Fruit fly (Drosophila melanogaster) whole organism, embryonic: ENCODE measurements around the gene CG3036.

Source experiments
- Asciz ChIP-seq: fragments of 200-800 bp; sonication (Bioruptor generic); optimal IDR thresholded peaks from 2 replicates; lab custom pipeline; 2017; ENCODE audit warnings: missing biosample characterization, mild to moderate bottlenecking, missing genetic modification characterization, missing genetic modification reagents
- CG11093 ChIP-seq: fragments of 200-800 bp; sonication (Bioruptor generic); IDR thresholded peaks from 3 replicates; pipeline ENCODE4 v1.3.6; 2022; ENCODE audit warnings: missing biosample characterization, missing genetic modification characterization
- CG11560 ChIP-seq: fragments of 200-800 bp; sonication (Bioruptor generic); IDR thresholded peaks from 3 replicates; pipeline ENCODE4 v1.3.6; 2022; ENCODE audit warnings: missing biosample characterization, missing genetic modification characterization
- CG12299 ChIP-seq: fragments of 200-800 bp; sonication (Bioruptor generic); optimal IDR thresholded peaks from 2 replicates; lab custom pipeline; 2018; ENCODE audit warnings: missing biosample characterization, mild to moderate bottlenecking, missing genetic modification characterization
- CG12391 ChIP-seq: fragments of 200-800 bp; sonication (Bioruptor generic); optimal IDR thresholded peaks from 3 replicates; lab custom pipeline; 2018; ENCODE audit warnings: missing biosample characterization, mild to moderate bottlenecking, missing genetic modification characterization, moderate library complexity
- CG15514 ChIP-seq: fragments of 200-800 bp; sonication (Bioruptor generic); optimal IDR thresholded peaks from 3 replicates; lab custom pipeline; 2017; ENCODE audit warnings: missing biosample characterization, missing genetic modification characterization, mild to moderate bottlenecking, moderate library complexity, missing genetic modification reagents
- CG17612 ChIP-seq: fragments of 200-800 bp; sonication (Bioruptor generic); IDR thresholded peaks from 2 replicates; pipeline ENCODE4 v1.3.6; 2022; ENCODE audit warnings: missing biosample characterization, missing genetic modification characterization
- CG18011 ChIP-seq: fragments of 200-800 bp; sonication (Bioruptor generic); optimal IDR thresholded peaks from 2 replicates; lab custom pipeline; 2017; ENCODE audit warnings: missing biosample characterization, missing genetic modification characterization, mild to moderate bottlenecking, moderate library complexity, missing genotype
- CG18599 ChIP-seq: fragments of 200-800 bp; sonication (Bioruptor generic); optimal IDR thresholded peaks from 3 replicates; lab custom pipeline; 2017; ENCODE audit warnings: missing biosample characterization, missing genetic modification characterization, mild to moderate bottlenecking, moderate library complexity, missing genetic modification reagents
- CG2120 ChIP-seq: fragments of 200-800 bp; sonication (Bioruptor generic); optimal IDR thresholded peaks from 3 replicates; lab custom pipeline; 2016; ENCODE audit warnings: missing biosample characterization, missing genetic modification characterization
- CG2199 ChIP-seq: fragments of 200-800 bp; sonication (Bioruptor generic); IDR thresholded peaks from 3 replicates; pipeline ENCODE4 v1.3.6; 2022; ENCODE audit warnings: missing biosample characterization, missing genetic modification characterization
- CG30431 ChIP-seq: fragments of 200-800 bp; sonication (Bioruptor generic); optimal IDR thresholded peaks from 2 replicates; lab custom pipeline; 2017; ENCODE audit warnings: missing biosample characterization, missing genetic modification characterization
- CG32767 ChIP-seq: fragments of 200-800 bp; sonication (Bioruptor generic); IDR thresholded peaks from 2 replicates; pipeline ENCODE4 v1.3.6; 2022; ENCODE audit warnings: missing biosample characterization, missing genetic modification characterization
- CG33213 ChIP-seq: fragments of 200-800 bp; sonication (Bioruptor generic); optimal IDR thresholded peaks from 3 replicates; lab custom pipeline; 2016; ENCODE audit warnings: missing biosample characterization, missing genetic modification characterization
- CG33557 ChIP-seq: fragments of 200-800 bp; sonication (Bioruptor generic); optimal IDR thresholded peaks from 2 replicates; lab custom pipeline; 2019; ENCODE audit warnings: missing biosample characterization, mild to moderate bottlenecking, missing genetic modification characterization, moderate library complexity
- CG34224 ChIP-seq: fragments of 200-800 bp; sonication (Bioruptor generic); IDR thresholded peaks from 3 replicates; pipeline ENCODE4 v1.3.6; 2022; ENCODE audit warnings: missing biosample characterization, missing genetic modification characterization; ENCODE audit not compliant: partially characterized antibody
- CG3726 ChIP-seq: fragments of 200-800 bp; sonication (Bioruptor generic); IDR thresholded peaks from 3 replicates; pipeline ENCODE4, ENCODE4 v1.3.6; 2022; ENCODE audit warnings: missing biosample characterization, missing genetic modification characterization
- CG43689 ChIP-seq: fragments of 200-800 bp; sonication (Bioruptor generic); IDR thresholded peaks from 2 replicates; pipeline ENCODE4 v1.3.6; 2022; ENCODE audit warnings: missing biosample characterization, missing genetic modification characterization
- CG6654 ChIP-seq: fragments of 200-800 bp; sonication (Bioruptor generic); optimal IDR thresholded peaks from 2 replicates; lab custom pipeline; 2017; ENCODE audit warnings: missing biosample characterization, mild to moderate bottlenecking, missing genetic modification characterization
- CG8478 ChIP-seq: fragments of >200 bp; optimal IDR thresholded peaks from 2 replicates; lab custom pipeline; 2018
- CTCF ChIP-seq: fragments of 200-800 bp; sonication (Bioruptor generic); optimal IDR thresholded peaks from 2 replicates; lab custom pipeline; 2017; ENCODE audit warnings: missing biosample characterization, mild to moderate bottlenecking, missing genetic modification characterization, moderate library complexity
- E2f1 ChIP-seq: fragments of 200-800 bp; sonication (Bioruptor generic); IDR thresholded peaks from 2 replicates; pipeline ENCODE4 v1.3.6; 2022; ENCODE audit warnings: missing biosample characterization, missing genetic modification characterization
- Ets97D ChIP-seq: fragments of 200-800 bp; sonication (Bioruptor generic); optimal IDR thresholded peaks from 3 replicates; lab custom pipeline; 2016; ENCODE audit warnings: missing biosample characterization, missing genetic modification characterization
- Hmr ChIP-seq: fragments of 200-800 bp; sonication (Bioruptor generic); optimal IDR thresholded peaks from 3 replicates; lab custom pipeline; 2017; ENCODE audit warnings: mild to moderate bottlenecking, missing biosample characterization, missing genetic modification reagents, missing genetic modification characterization
- Lim3 ChIP-seq: fragments of 200-800 bp; sonication (Bioruptor generic); IDR thresholded peaks from 2 replicates; pipeline ENCODE4 v1.3.6; 2022; ENCODE audit warnings: missing biosample characterization, missing genetic modification characterization
- Med ChIP-seq: fragments of 200-800 bp; sonication (Bioruptor generic); peaks from one replicate; lab custom pipeline; 2016; ENCODE audit warnings: missing biosample characterization, missing genetic modification characterization, mild to moderate bottlenecking, inconsistent platforms, moderate library complexity
- Vsx1 ChIP-seq: fragments of 200-800 bp; sonication (Bioruptor generic); optimal IDR thresholded peaks from 2 replicates; lab custom pipeline; 2017; ENCODE audit warnings: missing biosample characterization, mild to moderate bottlenecking, missing genetic modification characterization, missing genetic modification reagents
- ap ChIP-seq: fragments of 200-800 bp; sonication (Bioruptor generic); IDR thresholded peaks from 2 replicates; pipeline ENCODE4 v1.3.6; 2022; ENCODE audit warnings: missing biosample characterization, missing genetic modification characterization
- cas ChIP-seq: fragments of 200-800 bp; sonication (Bioruptor generic); IDR thresholded peaks from 2 replicates; pipeline ENCODE4 v1.3.6; 2022; ENCODE audit warnings: missing biosample characterization, missing genetic modification characterization
- chif ChIP-seq, 2 experiments: fragments of 200-800 bp; sonication (Bioruptor generic); optimal IDR thresholded peaks; 3 replicates each; lab custom pipeline; 2016; ENCODE audit warnings: missing biosample characterization in 2 of 2, missing genetic modification characterization in 2 of 2
- cwo ChIP-seq: fragments of 200-800 bp; sonication (Bioruptor generic); optimal IDR thresholded peaks from 3 replicates; lab custom pipeline; 2017; ENCODE audit warnings: missing biosample characterization, missing genetic modification characterization, mild to moderate bottlenecking, moderate library complexity, missing genetic modification reagents
- dm ChIP-seq: fragments of 200-800 bp; sonication (Bioruptor generic); optimal IDR thresholded peaks from 3 replicates; lab custom pipeline; 2016; ENCODE audit warnings: missing biosample characterization, missing genetic modification characterization
- ems ChIP-seq: fragments of 200-800 bp; sonication (Bioruptor generic); optimal IDR thresholded peaks from 3 replicates; lab custom pipeline; 2016; ENCODE audit warnings: missing biosample characterization, missing genetic modification characterization
- eyg ChIP-seq: fragments of 200-800 bp; sonication (Bioruptor generic); optimal IDR thresholded peaks from 3 replicates; lab custom pipeline; 2016; ENCODE audit warnings: missing biosample characterization, missing genetic modification characterization
- gce ChIP-seq: fragments of 200-800 bp; sonication (Bioruptor generic); IDR thresholded peaks from 3 replicates; pipeline ENCODE4 v1.3.6; 2022; ENCODE audit warnings: missing biosample characterization, missing genetic modification characterization
- gsb ChIP-seq: fragments of 200-800 bp; sonication (Bioruptor generic); IDR thresholded peaks from 2 replicates; pipeline ENCODE4 v1.3.6; 2022; ENCODE audit warnings: missing biosample characterization, missing genetic modification characterization
- h ChIP-seq: fragments of >200 bp; optimal IDR thresholded peaks from 2 replicates; lab custom pipeline; 2017
- lab ChIP-seq: fragments of 200-800 bp; sonication (Bioruptor generic); optimal IDR thresholded peaks from 3 replicates; lab custom pipeline; 2017; ENCODE audit warnings: missing biosample characterization, missing genetic modification characterization, mild to moderate bottlenecking, moderate library complexity, missing genetic modification reagents
- lbe ChIP-seq: fragments of 200-800 bp; sonication (Bioruptor generic); optimal IDR thresholded peaks from 2 replicates; lab custom pipeline; 2016; ENCODE audit warnings: missing biosample characterization, mild to moderate bottlenecking, missing genetic modification characterization
- pb ChIP-seq: fragments of 200-800 bp; sonication (Bioruptor generic); optimal IDR thresholded peaks from 3 replicates; lab custom pipeline; 2016; ENCODE audit warnings: missing biosample characterization, missing genetic modification characterization
- pros ChIP-seq: fragments of 200-800 bp; sonication (Bioruptor generic); optimal IDR thresholded peaks from 3 replicates; lab custom pipeline; 2019; ENCODE audit warnings: missing biosample characterization, mild to moderate bottlenecking, missing genetic modification characterization, moderate library complexity
- pum ChIP-seq: fragments of 200-800 bp; sonication (Bioruptor generic); optimal IDR thresholded peaks from 2 replicates; lab custom pipeline; 2016; ENCODE audit warnings: missing biosample characterization, missing genetic modification characterization
- sens ChIP-seq: fragments of 200-800 bp; sonication (Bioruptor generic); peaks from one replicate; lab custom pipeline; 2016; ENCODE audit warnings: missing biosample characterization, missing genetic modification characterization
- sim ChIP-seq: fragments of 200-800 bp; sonication (Bioruptor generic); IDR thresholded peaks from 2 replicates; pipeline ENCODE4 v1.3.6; 2022; ENCODE audit warnings: missing biosample characterization, missing genetic modification characterization
- sr ChIP-seq: fragments of 200-800 bp; sonication (Bioruptor generic); IDR thresholded peaks from 3 replicates; pipeline ENCODE4 v1.3.6; 2022; ENCODE audit warnings: missing biosample characterization, missing genetic modification characterization
- tgo ChIP-seq: fragments of 200-800 bp; sonication (Bioruptor generic); IDR thresholded peaks from 3 replicates; pipeline ENCODE4 v1.3.6; 2022; ENCODE audit warnings: missing biosample characterization, missing genetic modification characterization
- usp ChIP-seq: fragments of >200 bp; optimal IDR thresholded peaks from 2 replicates; lab custom pipeline; 2017; ENCODE audit warnings: missing biosample characterization, missing genetic modification characterization
- vvl ChIP-seq: fragments of 200-800 bp; sonication (Bioruptor generic); IDR thresholded peaks from 2 replicates; pipeline ENCODE4 v1.3.6; 2022; ENCODE audit warnings: missing biosample characterization, missing genetic modification characterization
- wdn ChIP-seq: fragments of 200-800 bp; sonication (Bioruptor generic); IDR thresholded peaks from 2 replicates; pipeline ENCODE4 v1.3.6; 2022; ENCODE audit warnings: missing biosample characterization, missing genetic modification characterization
- zen ChIP-seq: fragments of 200-800 bp; sonication (Bioruptor generic); optimal IDR thresholded peaks from 3 replicates; lab custom pipeline; 2018; ENCODE audit warnings: missing biosample characterization, mild to moderate bottlenecking, missing genetic modification characterization, moderate library complexity
- zfh1 ChIP-seq: fragments of 200-800 bp; sonication (Bioruptor generic); IDR thresholded peaks from 3 replicates; pipeline ENCODE4 v1.3.6; 2022; ENCODE audit warnings: missing biosample characterization, missing genetic modification characterization

CG3036 gene

dm6 chr2L:4942257-4942792, 50.4 kb downstream of the CG3036 start, which contains the start of gene synr:
Gene synr (plus strand): TSS chr2L:4942742.
- TF ChIP-seq pum (GFP tag; lab: Kevin White, UChicago) (no peak), Lim3 (GFP tag; lab: Robert Waterston, UW) (no peak), CG18599 (GFP tag; lab: Kevin White, UChicago) (peak; percentile 44), Med (GFP tag; lab: Kevin White, UChicago) (peak; percentile 13), lab (GFP tag; lab: Kevin White, UChicago) (peak; percentile 57), CG18011 (no peak), CG2120 (GFP tag; lab: Kevin White, UChicago) (peak; percentile 32), pros (GFP tag; lab: Kevin White, UChicago) (no peak), CG15514 (peak; percentile 7), sens (GFP tag; lab: Kevin White, UChicago) (peak; percentile 59), wdn (GFP tag; lab: Robert Waterston, UW) (0 out of 2 replicates have a peak, but pooled peaks have one; percentile 11)
- TF ChIP-seq, all 482 proteins: peak for 7

DNA sequence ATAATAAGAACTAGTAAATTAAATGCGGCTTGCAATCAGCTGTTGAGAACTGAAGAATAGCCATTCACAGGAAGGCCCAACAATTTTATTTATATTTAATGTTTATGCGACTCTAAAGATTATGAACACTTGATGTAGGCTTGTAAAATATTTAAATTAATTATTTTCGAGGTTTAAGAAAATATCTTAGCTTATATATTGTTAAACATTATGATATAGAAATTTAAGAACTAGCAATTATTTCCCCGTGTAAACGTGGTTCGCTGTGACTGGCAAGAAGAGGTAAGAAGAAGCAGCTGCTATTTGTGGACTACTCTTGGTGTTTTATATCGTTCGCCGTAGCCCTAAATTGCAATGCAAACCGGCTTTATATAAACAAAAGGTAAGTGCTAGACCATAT, 53.4 kb downstream of the CG3036 start, which contains the start of the genes mRpL24 and betaggt-I:
TSS of gene mRpL24 (minus strand) at position 62 of the 400 bp plus-strand sequence.
TSS of gene betaggt-I (plus strand) at position 280 of the 400 bp plus-strand sequence.
- TF ChIP-seq lbe (GFP tag; lab: Kevin White, UChicago): peak; percentile 95
- peak; percentile 94 for TF ChIP-seq CG11093 (GFP tag; lab: Robert Waterston, UW)
- TF ChIP-seq CG6654 (GFP tag; lab: Kevin White, UChicago): peak; percentile 81
- peak; percentile 89 for TF ChIP-seq CG17612 (GFP tag; lab: Robert Waterston, UW)
- TF ChIP-seq ap (GFP tag; lab: Robert Waterston, UW): peak; percentile 96
- TF ChIP-seq h (lab: Kevin White, UChicago): no peak
- no peak for TF ChIP-seq CG34224 (GFP tag; lab: Robert Waterston, UW)
- peak; percentile 61 for TF ChIP-seq Ets97D (GFP tag; lab: Kevin White, UChicago)
- peak; percentile 89 for TF ChIP-seq cwo (GFP tag; lab: Kevin White, UChicago)
- peak; percentile 75 for TF ChIP-seq sr (GFP tag; lab: Robert Waterston, UW)
- TF ChIP-seq gce (GFP tag; lab: Robert Waterston, UW): peak; percentile 96
- peak; percentile 96 for TF ChIP-seq CG12299
- peak; percentile 97 for TF ChIP-seq Hmr
- peak; percentile 88 for TF ChIP-seq CG3726
- peak; percentile 97 for TF ChIP-seq tgo (GFP tag; lab: Robert Waterston, UW)
- peak; percentile 95 for TF ChIP-seq CG43689 (GFP tag; lab: Robert Waterston, UW)
- TF ChIP-seq zen (tag; lab: Kevin White, UChicago): peak; percentile 95
- TF ChIP-seq eyg (GFP tag; lab: Kevin White, UChicago): no peak
- peak; percentile 99 for TF ChIP-seq CG12391 (tag; lab: Kevin White, UChicago)
- peak; percentile 99 for TF ChIP-seq vvl (GFP tag; lab: Robert Waterston, UW)
- TF ChIP-seq ems (GFP tag; lab: Kevin White, UChicago): peak; percentile 57
- TF ChIP-seq gsb (GFP tag; lab: Robert Waterston, UW): peak; percentile 92
- TF ChIP-seq CG33557: peak; percentile 92
- TF ChIP-seq CG30431: peak; percentile 87
- no peak for TF ChIP-seq CG8478
- TF ChIP-seq Vsx1 (GFP tag; lab: Kevin White, UChicago): peak; percentile 79
- peak; percentile 97 for TF ChIP-seq CG32767
- TF ChIP-seq sim (GFP tag; lab: Robert Waterston, UW): peak; percentile 92
- TF ChIP-seq zfh1 (GFP tag; lab: Robert Waterston, UW): peak; percentile 98
- TF ChIP-seq usp (GFP tag; lab: Kevin White, UChicago): no peak
- peak; percentile 66 for TF ChIP-seq CG33213 (GFP tag; lab: Kevin White, UChicago)
- peak; percentile 67 for TF ChIP-seq dm (GFP tag; lab: Kevin White, UChicago)
- TF ChIP-seq chif (GFP tag; optimal IDR thresholded peaks at IDR 0.05; lab: Kevin White, UChicago): peak; percentile 82 to 87
- peak; percentile 83 for TF ChIP-seq CG11560 (tag; lab: Robert Waterston, UW)
- peak; percentile 89 for TF ChIP-seq cas (GFP tag; lab: Robert Waterston, UW)
- TF ChIP-seq Asciz (GFP tag; lab: Kevin White, UChicago): peak; percentile 90
- TF ChIP-seq CTCF: no peak
- peak; percentile 97 for TF ChIP-seq E2f1
- TF ChIP-seq CG2199 (GFP tag; lab: Robert Waterston, UW): peak; percentile 97
- no peak for TF ChIP-seq pb (GFP tag; lab: Kevin White, UChicago)
